Worm (Caenorhabditis elegans) whole organism, young adult: ENCODE results near the gene snf-5.

Experiments used
- K11D2.4 ChIP-seq: fragments of 200-800 bp; sonication (Bioruptor generic); IDR thresholded peaks from 2 replicates; pipeline ENCODE4 v1.3.6; 2022; ENCODE audit warnings: missing genetic modification reagents, missing genetic modification characterization, missing compliant biosample characterization
- Y95B8A.8 ChIP-seq: fragments of 200-800 bp; sonication (Bioruptor generic); IDR thresholded peaks from 2 replicates; pipeline ENCODE4 v1.3.6; 2022; ENCODE audit warnings: missing genetic modification reagents, missing genetic modification characterization, missing compliant biosample characterization
- hrde-1 ChIP-seq: sonication (generic microtip); optimal IDR thresholded peaks from 2 replicates; lab custom pipeline; 2016; ENCODE audit warnings: missing genetic modification characterization, mild to moderate bottlenecking, missing compliant biosample characterization, moderate library complexity, missing genotype, missing genetic modification reagents, borderline replicate concordance
- madf-10 ChIP-seq: sonication (generic microtip); optimal IDR thresholded peaks from 2 replicates; lab custom pipeline; 2016; ENCODE audit warnings: mild to moderate bottlenecking, missing genetic modification characterization, missing compliant biosample characterization
- nfya-1 ChIP-seq: sonication (generic microtip); optimal IDR thresholded peaks from 2 replicates; lab custom pipeline; 2017; ENCODE audit warnings: antibody characterized with exemption, missing compliant biosample characterization, missing genetic modification characterization, borderline replicate concordance; ENCODE audit not compliant: insufficient read depth
- snpc-4 ChIP-seq, 5 experiments: fragments of 150-350 bp in 1 of 5; sonication (generic microtip) in 4 of 5; optimal IDR thresholded peaks; 2 replicates each; lab custom pipeline; 2014 to 2018; ENCODE audit warnings: missing genetic modification characterization in 5 of 5, missing biosample characterization in 3 of 5, antibody characterized with exemption in 2 of 5, mild to moderate bottlenecking in 2 of 5, missing compliant biosample characterization in 2 of 5, missing genotype in 2 of 5, moderate library complexity in 2 of 5, missing genetic modification reagents in 1 of 5
- ztf-18 ChIP-seq: sonication (generic microtip); optimal IDR thresholded peaks from 2 replicates; lab custom pipeline; 2016; ENCODE audit warnings: missing genotype, mild to moderate bottlenecking, missing genetic modification characterization, missing compliant biosample characterization
- ztf-26 ChIP-seq: sonication (generic microtip); optimal IDR thresholded peaks from 2 replicates; lab custom pipeline; 2017; ENCODE audit warnings: missing genetic modification characterization, missing compliant biosample characterization

DNA sequence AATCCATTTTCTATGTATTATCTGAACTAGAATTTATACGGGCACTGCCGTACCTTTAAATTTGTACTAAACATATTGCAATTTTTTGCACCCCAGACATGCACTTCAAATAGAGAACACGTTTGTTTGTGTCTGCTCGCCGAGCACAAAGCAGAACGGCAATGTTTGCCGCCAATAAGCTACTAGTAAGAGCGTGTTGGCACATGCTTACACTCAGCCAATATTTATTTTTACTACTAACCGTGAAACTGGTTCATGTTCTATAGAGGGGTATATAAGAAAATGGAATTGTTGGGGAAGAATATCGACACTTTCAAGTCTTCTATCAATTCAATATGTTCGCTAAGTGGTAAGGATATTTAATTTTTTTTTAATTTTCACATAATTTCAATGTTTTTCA is 41.5 kb upstream of the snf-5 start, which contains the start of gene nspb-11:
- TF ChIP-seq ztf-26 (no peak), ztf-18 (no peak), K11D2.4 (GFP tag; lab: Robert Waterston, UW) (no peak), madf-10 (tag; lab: Kevin White, UChicago) (no peak), nfya-1 (tag; lab: Kevin White, UChicago) (no peak), Y95B8A.8 (GFP tag; lab: Robert Waterston, UW) (no peak), snpc-4 (GFP tag; optimal IDR thresholded peaks at IDR 0.05; lab: Kevin White, UChicago) (no peak), snpc-4 (tag; optimal IDR thresholded peaks at IDR 0.05; lab: Kevin White, UChicago) (no peak), hrde-1 (tag; lab: Kevin White, UChicago) (no peak)
